Worm (Caenorhabditis elegans) whole organism, L4/young adult: ENCODE data around the gene mig-6.

ENCODE experiments used
- W03F9.2 ChIP-seq: fragments of 150-350 bp; optimal IDR thresholded peaks from 2 replicates; lab custom pipeline; 2014; ENCODE audit warnings: missing biosample characterization, missing genetic modification characterization
- dao-5 ChIP-seq: sonication (generic microtip); optimal IDR thresholded peaks from 2 replicates; lab custom pipeline; 2016; ENCODE audit warnings: missing genotype, missing genetic modification characterization, moderate library complexity, missing compliant biosample characterization
- him-1 ChIP-seq: sonication (generic microtip); optimal IDR thresholded peaks from 2 replicates; lab custom pipeline; 2016; ENCODE audit warnings: missing genotype, missing genetic modification reagents, missing genetic modification characterization, missing compliant biosample characterization

Gene mig-6

DNA sequence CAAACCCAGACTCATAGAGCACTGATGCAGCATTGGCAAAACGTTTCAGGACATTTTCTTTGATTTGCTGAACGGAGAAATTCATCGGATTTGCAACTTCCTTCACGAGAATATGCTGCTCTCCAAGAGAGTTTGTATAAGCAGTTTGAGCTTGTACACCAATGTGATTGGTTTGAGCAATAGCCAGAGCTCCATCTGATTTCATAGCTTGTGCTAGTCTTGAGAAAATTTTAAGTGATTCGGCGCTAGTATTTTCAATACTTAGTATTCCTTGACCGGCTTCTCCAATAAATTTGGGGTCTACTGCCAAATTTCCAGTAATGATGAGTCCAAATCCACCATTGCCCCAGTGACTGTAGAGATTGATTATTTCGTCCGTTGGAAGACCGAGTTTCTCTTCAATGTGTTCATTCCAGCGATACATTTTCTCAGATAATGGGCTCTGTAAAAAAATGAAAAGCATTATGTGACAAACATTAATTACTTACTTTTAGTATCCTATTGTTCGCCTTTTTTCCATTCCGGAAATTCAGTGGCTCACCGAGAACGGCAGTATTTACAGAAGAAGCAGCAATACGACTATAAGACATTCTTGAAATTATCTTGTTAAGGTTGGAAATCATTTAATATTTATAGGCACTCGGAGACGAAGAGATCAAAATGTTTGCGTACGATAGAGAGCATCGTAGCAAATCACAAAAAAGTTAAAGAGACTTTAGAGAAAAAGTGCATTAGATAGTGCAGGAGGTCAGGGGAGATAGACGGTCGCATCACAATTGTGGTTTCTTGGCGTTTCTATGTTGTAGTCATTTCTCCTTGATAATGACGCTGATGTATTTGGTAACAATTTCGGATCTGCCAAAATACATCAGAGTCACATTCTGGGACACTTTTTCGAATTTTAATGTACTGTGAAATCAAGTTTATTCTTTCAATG is 17.4 kb upstream of the mig-6 start, which contains the start of gene ZK742.3:
ZK742.3 (minus strand) TSS at position 593 of the 937 bp plus-strand sequence.
- no peak for TF ChIP-seq him-1 (tag; lab: Kevin White, UChicago)
- no peak for TF ChIP-seq dao-5 (tag; lab: Kevin White, UChicago)
- TF ChIP-seq W03F9.2 (tag; lab: Kevin White, UChicago), result no peak

DNA sequence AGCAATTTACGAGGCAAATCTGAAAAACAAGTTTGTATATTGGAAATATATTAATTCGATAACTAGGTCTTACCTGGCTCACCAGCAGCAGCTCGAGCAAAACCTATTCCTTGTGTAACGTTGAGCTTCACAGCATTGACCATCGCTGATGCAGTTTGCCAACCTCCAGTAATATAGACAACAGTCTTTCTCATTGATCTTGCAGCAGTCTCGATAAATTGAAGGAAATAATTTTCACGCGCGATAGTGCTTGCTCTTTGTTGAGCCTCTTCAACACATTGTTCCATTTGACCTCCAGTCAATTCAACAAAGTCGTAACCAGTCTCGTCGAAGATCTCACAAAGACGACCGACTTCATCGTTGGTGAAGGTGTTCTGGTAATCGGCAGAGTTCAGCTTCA is 16.4 kb upstream of the mig-6 start:
- TF ChIP-seq him-1 (tag; lab: Kevin White, UChicago) (no peak), W03F9.2 (tag; lab: Kevin White, UChicago) (no peak), dao-5 (tag; lab: Kevin White, UChicago) (no peak)

DNA sequence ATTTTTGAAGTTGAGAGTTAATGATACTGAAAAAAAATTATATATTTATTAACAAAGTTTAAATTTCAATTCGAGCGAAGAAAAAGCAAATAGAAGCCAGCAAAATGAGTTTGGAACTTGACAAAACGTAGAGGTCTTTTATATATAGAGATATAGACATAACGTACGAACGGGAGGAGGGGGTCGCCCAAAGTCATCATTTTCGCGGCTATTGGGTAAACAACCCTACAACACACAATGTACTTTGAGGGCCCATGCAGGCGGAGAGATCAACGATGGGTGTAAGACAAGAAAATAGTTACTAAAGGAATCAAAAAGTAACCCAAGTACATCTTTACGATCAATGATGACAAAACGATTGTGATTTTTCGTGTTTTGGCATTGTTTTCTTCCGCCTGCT is 15.3 kb upstream of the mig-6 start, which contains the start of gene ZK742.4:
ZK742.4 (minus strand) TSS at position 35 of the 400 bp plus-strand sequence.
- no peak for TF ChIP-seq him-1 (tag; lab: Kevin White, UChicago)

DNA sequence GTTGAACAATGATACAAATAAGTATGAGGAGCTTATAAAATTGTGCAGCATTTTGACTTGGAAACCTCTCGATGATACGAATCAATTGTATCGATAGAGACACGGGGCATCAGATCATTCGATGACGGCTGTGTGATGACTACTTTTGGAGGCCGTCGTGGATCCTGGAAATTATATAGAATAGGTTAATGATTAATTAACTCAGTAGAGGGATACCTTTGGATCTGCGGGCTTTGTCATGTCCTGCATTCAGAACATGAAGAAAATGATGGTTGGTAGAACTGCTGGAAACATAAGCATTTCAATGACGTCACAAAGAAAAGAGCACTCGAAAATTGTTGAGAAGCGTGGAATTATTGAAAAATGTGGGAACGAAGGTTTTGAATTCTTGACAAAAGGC is 12.4 kb upstream of the mig-6 start, which contains the start of gene ZK742.6:
ZK742.6 (minus strand) TSS at position 342 of the 400 bp plus-strand sequence.
- no peak for TF ChIP-seq W03F9.2 (tag; lab: Kevin White, UChicago)
- no peak for TF ChIP-seq him-1 (tag; lab: Kevin White, UChicago)
- no peak for TF ChIP-seq dao-5 (tag; lab: Kevin White, UChicago)

DNA sequence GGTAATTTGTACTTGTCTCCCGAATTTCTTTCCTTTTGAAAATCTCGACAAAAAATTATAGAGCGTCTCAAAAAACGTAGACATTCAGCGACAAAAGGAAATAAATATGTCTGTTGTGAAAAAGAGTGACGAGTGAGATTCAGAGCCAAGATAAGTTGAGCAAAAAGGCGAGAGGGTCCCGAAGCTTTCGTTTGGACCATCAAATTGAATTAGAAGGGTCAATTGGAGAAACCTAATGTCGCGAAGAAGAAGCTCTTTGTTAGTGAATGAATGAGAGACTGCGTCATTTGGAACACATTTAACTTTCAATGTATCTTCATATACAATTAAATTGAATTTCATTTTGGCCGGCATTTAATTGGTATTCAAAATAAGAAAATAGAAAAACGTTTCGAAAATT is 10.5 kb upstream of the mig-6 start:
- TF ChIP-seq dao-5 (tag; lab: Kevin White, UChicago), result no peak
- no peak for TF ChIP-seq W03F9.2 (tag; lab: Kevin White, UChicago)
- no peak for TF ChIP-seq him-1 (tag; lab: Kevin White, UChicago)

DNA sequence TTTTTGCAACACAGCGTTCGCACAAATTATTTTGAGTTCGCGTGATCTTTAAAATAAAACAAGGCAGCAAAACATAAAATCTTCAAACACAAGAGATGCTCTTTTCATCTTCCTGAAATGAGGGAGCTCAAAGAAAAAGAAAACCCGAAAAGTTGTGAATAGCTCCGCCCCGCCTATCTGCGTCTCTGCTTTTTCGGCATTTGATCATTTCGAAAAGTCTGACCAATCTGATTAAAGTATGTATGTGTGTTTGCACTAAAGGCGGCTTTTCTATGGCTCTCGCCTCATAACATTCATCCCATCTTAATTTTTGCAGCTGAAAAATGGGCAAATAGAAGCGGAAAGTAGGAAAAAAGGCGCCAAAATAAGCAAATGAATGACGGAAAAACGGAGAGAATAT is 7.4 kb upstream of the mig-6 start:
- TF ChIP-seq dao-5 (tag; lab: Kevin White, UChicago) (no peak), W03F9.2 (tag; lab: Kevin White, UChicago) (no peak), him-1 (tag; lab: Kevin White, UChicago) (no peak)

DNA sequence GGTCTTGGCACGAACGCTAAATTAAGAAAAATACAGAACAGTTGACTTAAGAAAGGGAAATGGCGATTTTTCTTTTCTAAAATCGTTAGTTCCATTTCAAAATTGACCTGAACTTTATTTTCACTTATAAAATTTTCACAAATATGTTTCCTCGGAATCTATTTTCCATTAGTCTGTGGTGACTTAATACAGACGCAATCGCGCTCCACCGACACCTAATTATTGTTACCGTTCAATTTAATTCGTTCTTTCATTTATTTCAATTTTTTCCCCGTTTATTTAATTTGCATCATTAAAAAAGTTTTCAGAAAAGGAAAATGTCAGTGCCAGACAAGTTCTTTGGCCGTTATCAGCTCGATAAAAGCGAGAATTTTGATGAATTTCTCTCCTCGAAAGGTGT is 6.7 kb upstream of the mig-6 start, which contains the start of gene lbp-4:
lbp-4 (plus strand) TSS at position 309 of the 400 bp plus-strand sequence.
- TF ChIP-seq W03F9.2 (tag; lab: Kevin White, UChicago), result peak; percentile 6
- TF ChIP-seq dao-5 (tag; lab: Kevin White, UChicago), result no peak

DNA sequence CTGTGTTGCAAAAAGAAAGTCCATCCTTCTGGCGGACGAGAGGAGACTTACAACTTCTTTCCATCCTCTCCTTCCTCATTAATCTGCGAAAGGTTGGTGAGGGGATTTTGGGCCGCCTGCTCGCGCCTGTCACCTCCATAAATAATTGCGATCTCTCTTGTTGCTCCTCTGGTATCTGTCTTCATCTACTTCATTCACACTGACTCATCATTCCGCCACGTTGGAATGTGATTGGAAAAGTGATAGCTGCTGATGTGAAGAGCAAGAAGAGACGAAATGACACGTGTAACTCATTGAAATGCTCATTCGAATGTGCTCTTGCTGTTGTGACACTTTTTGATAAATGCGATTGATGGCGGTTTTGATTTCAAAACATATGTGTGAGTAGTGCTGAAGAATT is 4.4 kb upstream of the mig-6 start:
- no peak for TF ChIP-seq dao-5 (tag; lab: Kevin White, UChicago)
- TF ChIP-seq him-1 (tag; lab: Kevin White, UChicago), result no peak
- TF ChIP-seq W03F9.2 (tag; lab: Kevin White, UChicago), result no peak

DNA sequence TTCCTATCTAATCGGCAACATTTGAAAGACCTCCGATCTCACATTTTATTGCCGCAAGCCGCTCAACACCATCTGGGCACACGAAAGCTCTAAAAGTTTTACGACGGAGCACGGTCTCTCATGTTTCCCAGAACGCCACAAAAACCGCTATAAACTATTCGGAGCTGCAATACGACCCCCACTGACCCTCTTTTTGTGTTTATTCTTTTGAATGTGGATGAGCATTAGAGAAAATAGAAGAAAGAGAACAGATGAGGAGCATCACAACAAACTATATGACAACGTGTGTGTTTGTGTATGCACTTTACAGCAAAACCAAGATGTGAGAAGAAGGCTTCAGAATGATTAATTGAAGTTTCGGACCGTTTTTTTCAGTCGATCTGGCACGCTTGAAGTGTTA is 2.9 kb upstream of the mig-6 start:
- TF ChIP-seq W03F9.2 (tag; lab: Kevin White, UChicago) (no peak), dao-5 (tag; lab: Kevin White, UChicago) (no peak), him-1 (tag; lab: Kevin White, UChicago) (no peak)

DNA sequence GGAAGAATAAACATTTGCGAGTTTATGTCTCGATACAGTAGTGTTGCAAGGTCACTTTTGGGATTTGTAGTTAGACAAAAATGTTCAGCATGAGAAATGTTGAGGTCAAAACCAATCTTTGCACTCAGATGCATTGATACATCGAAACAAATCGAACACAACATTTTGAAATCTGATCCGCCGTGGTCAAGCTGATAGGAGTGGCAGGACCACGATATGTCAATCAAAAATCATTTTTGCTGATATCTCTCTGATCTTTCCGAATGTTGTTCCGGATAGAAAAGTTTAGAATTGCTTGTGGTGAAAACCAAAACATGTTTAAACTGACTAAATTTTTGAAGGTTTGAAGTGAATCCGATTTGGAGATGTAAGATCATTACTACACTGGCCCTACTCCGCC is 1.2 kb upstream of the mig-6 start:
- no peak for TF ChIP-seq him-1 (tag; lab: Kevin White, UChicago)
- TF ChIP-seq W03F9.2 (tag; lab: Kevin White, UChicago), result no peak
- TF ChIP-seq dao-5 (tag; lab: Kevin White, UChicago), result no peak

DNA sequence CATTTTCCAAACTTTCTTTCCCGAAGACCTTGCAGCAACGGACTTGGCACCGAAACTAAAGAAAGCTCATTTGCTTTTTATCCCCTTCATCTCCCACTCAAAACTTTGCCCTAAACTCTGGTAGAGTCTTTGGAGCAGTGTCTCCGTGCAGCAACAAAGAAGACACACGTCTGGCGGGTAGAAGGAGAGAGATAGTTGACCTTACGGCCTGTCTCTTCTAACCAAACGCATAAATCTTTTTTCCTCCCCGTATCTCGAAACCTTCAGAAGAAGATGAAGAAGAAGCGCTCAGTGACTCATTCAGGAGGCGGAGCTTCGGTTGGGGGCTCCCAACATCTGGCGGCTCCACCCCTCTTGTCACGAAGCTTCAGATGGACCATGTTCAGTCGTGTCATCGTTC is 655 bp upstream of the mig-6 start:
- TF ChIP-seq dao-5 (tag; lab: Kevin White, UChicago) (no peak), W03F9.2 (tag; lab: Kevin White, UChicago) (no peak), him-1 (tag; lab: Kevin White, UChicago) (no peak)

DNA sequence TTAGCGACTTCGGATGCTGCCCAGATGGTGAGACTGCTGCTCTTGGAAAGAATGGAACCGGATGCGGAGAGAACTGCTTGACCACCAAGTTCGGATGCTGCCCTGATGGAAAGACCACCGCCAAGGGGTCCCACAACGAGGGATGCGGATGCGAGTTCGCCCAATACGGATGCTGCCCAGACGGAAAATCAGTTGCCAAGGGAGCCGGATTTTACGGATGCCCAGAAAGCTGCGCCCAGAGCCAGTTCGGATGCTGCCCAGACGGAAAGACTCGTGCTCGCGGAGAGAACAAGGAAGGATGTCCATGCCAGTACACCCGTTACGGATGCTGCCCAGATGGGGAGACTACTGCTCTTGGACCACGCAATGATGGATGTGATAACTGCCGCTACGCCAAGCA is 3.9 kb downstream of the mig-6 start:
- no peak for TF ChIP-seq dao-5 (tag; lab: Kevin White, UChicago)
- TF ChIP-seq him-1 (tag; lab: Kevin White, UChicago), result no peak
- TF ChIP-seq W03F9.2 (tag; lab: Kevin White, UChicago), result no peak

DNA sequence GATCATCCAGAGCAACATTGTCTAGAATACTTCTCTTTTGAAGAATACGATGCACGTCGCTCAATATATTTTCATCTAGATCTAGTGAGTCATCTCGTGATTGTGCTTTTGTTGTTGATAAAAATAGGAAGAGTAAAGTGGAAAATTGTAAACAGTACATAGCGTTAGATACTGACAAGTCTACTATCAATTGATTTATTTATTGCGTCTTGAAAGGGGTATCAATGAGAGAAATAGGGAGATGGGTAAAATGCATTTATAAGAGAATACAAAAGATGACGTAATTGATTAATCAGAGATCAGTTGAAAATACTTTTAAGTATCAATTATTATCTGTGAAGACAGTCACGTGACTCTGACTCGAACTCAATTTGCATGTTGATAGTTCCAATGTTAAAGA is 9.9 kb downstream of the mig-6 start, which contains the start of gene txt-5:
txt-5 (minus strand) TSS at position 224 of the 400 bp plus-strand sequence.
- no peak for TF ChIP-seq W03F9.2 (tag; lab: Kevin White, UChicago)
- TF ChIP-seq him-1 (tag; lab: Kevin White, UChicago), result no peak
- no peak for TF ChIP-seq dao-5 (tag; lab: Kevin White, UChicago)

DNA sequence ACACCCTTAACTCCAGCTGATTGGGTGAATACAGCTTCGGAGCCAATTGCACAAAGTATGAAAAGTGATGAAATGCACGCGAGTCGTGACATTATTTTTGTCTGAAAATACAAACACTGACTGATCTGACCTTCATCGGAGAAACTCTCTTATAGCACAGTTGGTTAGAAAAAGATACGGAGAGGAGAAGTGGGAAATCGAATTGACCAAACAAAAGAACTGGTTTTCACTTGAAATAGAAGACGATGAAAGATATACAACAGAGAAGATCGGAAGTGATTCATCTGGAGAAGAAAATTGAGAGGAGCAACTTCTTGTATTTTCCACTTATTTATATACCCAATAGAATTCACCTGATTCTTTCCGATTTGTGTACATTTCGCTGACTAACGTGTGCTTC is 10.8 kb downstream of the mig-6 start, which contains the start of gene ttr-33:
ttr-33 (minus strand) TSS at position 101 of the 400 bp plus-strand sequence.
- TF ChIP-seq him-1 (tag; lab: Kevin White, UChicago) (no peak), dao-5 (tag; lab: Kevin White, UChicago) (no peak), W03F9.2 (tag; lab: Kevin White, UChicago) (no peak)
